Fruit fly (Drosophila melanogaster) whole organism: ENCODE measurements around the gene CG42359.

Experiments
- CG8478 ChIP-seq: fragments of >200 bp; optimal IDR thresholded peaks from 2 replicates; lab custom pipeline; 2018; ENCODE audit warnings: inconsistent platforms
- Dll ChIP-seq: fragments of >200 bp; optimal IDR thresholded peaks from 2 replicates; lab custom pipeline; 2017
- EcR ChIP-seq, 2 experiments: fragments of >200 bp; optimal IDR thresholded peaks; 2 replicates each; lab custom pipeline; 2017; ENCODE audit warnings: missing biosample characterization in 2 of 2, missing genetic modification characterization in 2 of 2, missing genetic modification reagents in 2 of 2
- pan ChIP-seq: fragments of >200 bp; optimal IDR thresholded peaks from 2 replicates; lab custom pipeline; 2017
- psq ChIP-seq: fragments of >200 bp; optimal IDR thresholded peaks from 2 replicates; lab custom pipeline; 2017
- usp ChIP-seq: fragments of >200 bp; optimal IDR thresholded peaks from 2 replicates; lab custom pipeline; 2017; ENCODE audit warnings: missing biosample characterization, missing genetic modification characterization, mixed read lengths

DNA sequence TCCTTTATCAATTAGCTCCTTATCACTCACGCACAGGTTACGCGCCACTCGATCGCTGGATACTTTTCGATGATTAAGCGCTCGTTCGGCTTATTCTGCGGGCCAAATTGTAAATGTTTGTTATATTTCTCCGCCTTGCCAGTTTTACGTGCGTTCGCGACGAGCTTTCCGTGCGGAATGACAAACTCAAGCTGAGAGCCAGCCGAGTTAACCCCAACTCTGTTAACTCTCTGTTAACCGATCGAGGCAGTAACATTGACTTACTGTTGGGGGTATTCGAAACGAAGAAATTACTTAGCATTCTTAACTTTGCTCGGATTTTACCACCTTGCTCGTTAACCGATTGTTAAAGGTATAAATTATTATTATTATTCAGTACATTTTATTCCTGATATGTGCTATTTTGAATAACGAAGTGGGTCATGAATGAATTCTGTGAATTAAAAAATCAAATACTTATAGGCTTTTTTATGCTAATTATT is 8.6 kb downstream of the CG42359 start, which contains the start of gene CG5835:
- TF ChIP-seq Dll (lab: Kevin White, UChicago): no peak
- no peak for TF ChIP-seq pan
- TF ChIP-seq CG8478 (lab: Kevin White, UChicago): no peak
- TF ChIP-seq psq (lab: Kevin White, UChicago): no peak
- no peak for TF ChIP-seq EcR (GFP tag; optimal IDR thresholded peaks at IDR 0.05; lab: Kevin White, UChicago)
- TF ChIP-seq usp (GFP tag; lab: Kevin White, UChicago): no peak
